Fruit fly (Drosophila melanogaster) S2 (cell line): ENCODE measurements around the gene CG32720.

Experiments
- CG8478 ChIP-seq: fragments of >200 bp; optimal IDR thresholded peaks from 2 replicates; lab custom pipeline; 2018
- CTCF ChIP-seq, 2 experiments: fragments of >200 bp; optimal IDR thresholded peaks; 2 replicates each; lab custom pipeline; 2018

dm6 chrX:7528004-7528403, 8.8 kb downstream of the CG32720 start, which contains the start of gene CG43138:
- TF ChIP-seq CG8478 (lab: Kevin White, UChicago) (no peak), CTCF (optimal IDR thresholded peaks at IDR 0.05; lab: Kevin White, UChicago) (no peak)
